Fruit fly (Drosophila melanogaster) whole organism, embryonic: ENCODE data around the gene CG16826.
A peak's percentile ranks its signal among the peaks of the same experiment; 100 is the strongest.

Experiments
- CG10147 ChIP-seq: fragments of 200-800 bp; sonication (Bioruptor generic); optimal IDR thresholded peaks from 2 replicates; lab custom pipeline; 2019; ENCODE audit warnings: missing biosample characterization, mild to moderate bottlenecking, missing genetic modification characterization, moderate library complexity
- CG1024 ChIP-seq: fragments of 200-800 bp; sonication (Bioruptor generic); IDR thresholded peaks from 2 replicates; pipeline ENCODE4 v1.3.6; 2022; ENCODE audit warnings: missing biosample characterization, missing genetic modification characterization
- CG11085 ChIP-seq: fragments of 200-800 bp; sonication (Bioruptor generic); IDR thresholded peaks from 2 replicates; pipeline ENCODE4 v1.3.6; 2022; ENCODE audit warnings: missing biosample characterization, missing genetic modification characterization
- CG12104 ChIP-seq: fragments of 200-800 bp; sonication (Bioruptor generic); optimal IDR thresholded peaks from 3 replicates; lab custom pipeline; 2016; ENCODE audit warnings: missing biosample characterization, missing genetic modification characterization
- CG12236 ChIP-seq: fragments of 200-800 bp; sonication (Bioruptor generic); optimal IDR thresholded peaks from 2 replicates; lab custom pipeline; 2016; ENCODE audit warnings: missing biosample characterization, missing genetic modification characterization
- CG14014 ChIP-seq: fragments of 200-800 bp; sonication (Bioruptor generic); IDR thresholded peaks from 2 replicates; pipeline ENCODE4 v1.3.6; 2022; ENCODE audit warnings: missing biosample characterization, missing genetic modification characterization
- CG1603 ChIP-seq: fragments of 200-800 bp; sonication (Bioruptor generic); optimal IDR thresholded peaks from 2 replicates; lab custom pipeline; 2019; ENCODE audit warnings: missing biosample characterization, mild to moderate bottlenecking, missing genetic modification characterization, moderate library complexity
- CG16863 ChIP-seq: fragments of 200-800 bp; sonication (Bioruptor generic); optimal IDR thresholded peaks from 3 replicates; lab custom pipeline; 2016; ENCODE audit warnings: missing biosample characterization, missing genetic modification characterization
- CG17186 ChIP-seq: fragments of 200-800 bp; sonication (Bioruptor generic); optimal IDR thresholded peaks from 3 replicates; lab custom pipeline; 2017; ENCODE audit warnings: missing biosample characterization, missing genetic modification reagents, missing genetic modification characterization
- CG17802 ChIP-seq: fragments of 200-800 bp; sonication (Bioruptor generic); optimal IDR thresholded peaks from 2 replicates; lab custom pipeline; 2018; ENCODE audit warnings: missing biosample characterization, mild to moderate bottlenecking, missing genetic modification characterization, moderate library complexity
- CG31365 ChIP-seq: fragments of 200-800 bp; sonication (Bioruptor generic); optimal IDR thresholded peaks from 2 replicates; lab custom pipeline; 2018; ENCODE audit warnings: missing biosample characterization, mild to moderate bottlenecking, missing genetic modification characterization
- CG42726 ChIP-seq: fragments of 200-800 bp; sonication (Bioruptor generic); IDR thresholded peaks from 2 replicates; pipeline ENCODE4 v1.3.6; 2022; ENCODE audit warnings: missing biosample characterization, missing genetic modification characterization; ENCODE audit not compliant: partially characterized antibody
- CG5953 ChIP-seq: fragments of 200-800 bp; sonication (Bioruptor generic); IDR thresholded peaks from 2 replicates; pipeline ENCODE4 v1.3.6; 2022; ENCODE audit warnings: missing biosample characterization, missing genetic modification characterization
- CG6654 ChIP-seq: fragments of 200-800 bp; sonication (Bioruptor generic); optimal IDR thresholded peaks from 2 replicates; lab custom pipeline; 2017; ENCODE audit warnings: missing biosample characterization, mild to moderate bottlenecking, missing genetic modification characterization
- CG6791 ChIP-seq: fragments of 200-800 bp; sonication (Bioruptor generic); IDR thresholded peaks from 3 replicates; pipeline ENCODE4 v1.3.6; 2022; ENCODE audit warnings: missing biosample characterization, missing genetic modification characterization; ENCODE audit not compliant: partially characterized antibody
- CG6854 ChIP-seq: fragments of 200-800 bp; sonication (Bioruptor generic); optimal IDR thresholded peaks from 3 replicates; lab custom pipeline; 2017; ENCODE audit warnings: missing biosample characterization, mild to moderate bottlenecking, missing genetic modification characterization
- CG7372 ChIP-seq: fragments of 200-800 bp; sonication (Bioruptor generic); IDR thresholded peaks from 2 replicates; pipeline ENCODE4 v1.3.6; 2022; ENCODE audit warnings: missing biosample characterization, missing genetic modification characterization
- CG8478 ChIP-seq: fragments of >200 bp; optimal IDR thresholded peaks from 2 replicates; lab custom pipeline; 2018
- CG8924 ChIP-seq: fragments of 200-800 bp; optimal IDR thresholded peaks from 3 replicates; lab custom pipeline; 2019; ENCODE audit warnings: missing biosample characterization, mild to moderate bottlenecking, missing genetic modification characterization, moderate library complexity
- CG9727 ChIP-seq: fragments of 200-800 bp; sonication (Bioruptor generic); optimal IDR thresholded peaks from 3 replicates; lab custom pipeline; 2017; ENCODE audit warnings: missing biosample characterization, mild to moderate bottlenecking, missing genetic modification characterization
- Dek ChIP-seq: fragments of 200-800 bp; sonication (Bioruptor generic); optimal IDR thresholded peaks from 3 replicates; lab custom pipeline; 2019; ENCODE audit warnings: missing biosample characterization, mild to moderate bottlenecking, missing genetic modification characterization, moderate library complexity
- Drgx ChIP-seq: fragments of 200-800 bp; sonication (Bioruptor generic); IDR thresholded peaks from 2 replicates; pipeline ENCODE4 v1.3.6; 2022; ENCODE audit warnings: missing biosample characterization, missing genetic modification characterization
- Gsc ChIP-seq: fragments of 200-800 bp; sonication (Bioruptor generic); IDR thresholded peaks from 2 replicates; pipeline ENCODE4 v1.3.6; 2022; ENCODE audit warnings: missing biosample characterization, missing genetic modification characterization
- HLHmδ ChIP-seq: fragments of 200-800 bp; sonication (Bioruptor generic); optimal IDR thresholded peaks from 2 replicates; lab custom pipeline; 2018; ENCODE audit warnings: missing biosample characterization, mild to moderate bottlenecking, missing genetic modification characterization, moderate library complexity
- Lim3 ChIP-seq: fragments of 200-800 bp; sonication (Bioruptor generic); IDR thresholded peaks from 2 replicates; pipeline ENCODE4 v1.3.6; 2022; ENCODE audit warnings: missing biosample characterization, missing genetic modification characterization
- NC2α ChIP-seq: fragments of 200-800 bp; sonication (Bioruptor generic); optimal IDR thresholded peaks from 2 replicates; lab custom pipeline; 2016; ENCODE audit warnings: missing biosample characterization, missing genetic modification characterization
- Rfx ChIP-seq: fragments of 200-800 bp; sonication (Bioruptor generic); IDR thresholded peaks from 2 replicates; pipeline ENCODE4 v1.3.6; 2022; ENCODE audit warnings: missing biosample characterization, missing genetic modification characterization
- Sin3A ChIP-seq: fragments of >200 bp; optimal IDR thresholded peaks from 2 replicates; lab custom pipeline; 2018
- amos ChIP-seq: fragments of 200-800 bp; sonication (Bioruptor generic); IDR thresholded peaks from 2 replicates; pipeline ENCODE4 v1.3.6; 2022; ENCODE audit warnings: missing biosample characterization, missing genetic modification characterization; ENCODE audit not compliant: partially characterized antibody
- ato ChIP-seq: fragments of 200-800 bp; sonication (Bioruptor generic); IDR thresholded peaks from 2 replicates; pipeline ENCODE4 v1.3.6; 2022; ENCODE audit warnings: missing biosample characterization, missing genetic modification characterization; ENCODE audit not compliant: partially characterized antibody
- bcd ChIP-seq: fragments of 200-800 bp; sonication (Bioruptor generic); optimal IDR thresholded peaks from 2 replicates; lab custom pipeline; 2017; ENCODE audit warnings: missing biosample characterization, mild to moderate bottlenecking, missing genetic modification characterization
- caup ChIP-seq: fragments of 200-800 bp; sonication (Bioruptor generic); optimal IDR thresholded peaks from 3 replicates; lab custom pipeline; 2017; ENCODE audit warnings: missing biosample characterization, mild to moderate bottlenecking, missing genetic modification characterization, moderate library complexity; ENCODE audit not compliant: severe bottlenecking
- chm ChIP-seq: fragments of 200-800 bp; sonication (Bioruptor generic); IDR thresholded peaks from 2 replicates; pipeline ENCODE4 v1.3.6; 2022; ENCODE audit warnings: missing biosample characterization, missing genetic modification characterization
- chn ChIP-seq: fragments of 200-800 bp; sonication (Bioruptor generic); optimal IDR thresholded peaks from 2 replicates; lab custom pipeline; 2016; ENCODE audit warnings: missing biosample characterization, missing genetic modification characterization
- esg ChIP-seq: fragments of 200-800 bp; sonication (Bioruptor generic); conservative IDR thresholded peaks from 2 replicates; pipeline ENCODE4 v1.3.6; 2022; ENCODE audit warnings: missing biosample characterization, missing genetic modification characterization
- ewg ChIP-seq: fragments of 200-800 bp; sonication (Bioruptor generic); optimal IDR thresholded peaks from 3 replicates; lab custom pipeline; 2017; ENCODE audit warnings: mild to moderate bottlenecking, missing biosample characterization, missing genetic modification reagents, missing genetic modification characterization
- fd64A ChIP-seq: fragments of 200-800 bp; sonication (Bioruptor generic); optimal IDR thresholded peaks from 3 replicates; lab custom pipeline; 2018; ENCODE audit warnings: missing biosample characterization, mild to moderate bottlenecking, missing genetic modification characterization
- gcm2 ChIP-seq: fragments of 200-800 bp; sonication (Bioruptor generic); optimal IDR thresholded peaks from 2 replicates; lab custom pipeline; 2016; ENCODE audit warnings: missing biosample characterization, missing genetic modification characterization
- gsb-n ChIP-seq: fragments of 200-800 bp; sonication (Bioruptor generic); optimal IDR thresholded peaks from 3 replicates; lab custom pipeline; 2018; ENCODE audit warnings: missing biosample characterization, mild to moderate bottlenecking, missing genetic modification characterization
- hb ChIP-seq: fragments of 200-800 bp; sonication (Bioruptor generic); IDR thresholded peaks from 3 replicates; pipeline ENCODE4 v1.3.6; 2022; ENCODE audit warnings: missing biosample characterization, missing genetic modification characterization; ENCODE audit not compliant: partially characterized antibody
- mld ChIP-seq: fragments of 200-800 bp; sonication (Bioruptor generic); IDR thresholded peaks from 3 replicates; pipeline ENCODE4 v1.3.6; 2022; ENCODE audit warnings: missing biosample characterization, missing genetic modification characterization; ENCODE audit not compliant: partially characterized antibody
- nerfin-2 ChIP-seq: fragments of 200-800 bp; sonication (Bioruptor generic); IDR thresholded peaks from 2 replicates; pipeline ENCODE4 v1.3.6; 2022; ENCODE audit warnings: missing biosample characterization, missing genetic modification characterization; ENCODE audit not compliant: partially characterized antibody
- pros ChIP-seq: fragments of 200-800 bp; sonication (Bioruptor generic); optimal IDR thresholded peaks from 3 replicates; lab custom pipeline; 2019; ENCODE audit warnings: missing biosample characterization, mild to moderate bottlenecking, missing genetic modification characterization, moderate library complexity
- pzg ChIP-seq: fragments of 200-800 bp; sonication (Bioruptor generic); optimal IDR thresholded peaks from 3 replicates; lab custom pipeline; 2018; ENCODE audit warnings: missing biosample characterization, mild to moderate bottlenecking, missing genetic modification characterization, moderate library complexity
- sob ChIP-seq: fragments of 200-800 bp; sonication (Bioruptor generic); IDR thresholded peaks from 2 replicates; pipeline ENCODE4 v1.3.6; 2022; ENCODE audit warnings: missing biosample characterization, missing genetic modification characterization
- stc ChIP-seq: fragments of 200-800 bp; sonication (Bioruptor generic); IDR thresholded peaks from 2 replicates; pipeline ENCODE4 v1.3.6; 2022; ENCODE audit warnings: missing biosample characterization, missing genetic modification characterization
- tna ChIP-seq: fragments of 200-800 bp; sonication (Bioruptor generic); IDR thresholded peaks from 2 replicates; pipeline ENCODE4 v1.3.6; 2022; ENCODE audit warnings: missing biosample characterization, missing genetic modification characterization; ENCODE audit not compliant: partially characterized antibody
- unc-4 ChIP-seq: fragments of 200-800 bp; sonication (Bioruptor generic); IDR thresholded peaks from 2 replicates; pipeline ENCODE4 v1.3.6; 2022; ENCODE audit warnings: missing biosample characterization, missing genetic modification characterization; ENCODE audit not compliant: partially characterized antibody

The CG16826 gene

dm6 chr2L:13373435-13374242 is 26.1 kb downstream of the CG16826 start, which contains the start of the genes Bdp1 and CG6565 (continued):
- peak; percentile 98 for TF ChIP-seq bcd
- peak; percentile 93 for TF ChIP-seq CG11085 (GFP tag; lab: Robert Waterston, UW)
- TF ChIP-seq nerfin-2 (GFP tag; lab: Robert Waterston, UW): no peak
- no peak for TF ChIP-seq tna (GFP tag; lab: Robert Waterston, UW)
- TF ChIP-seq CG9727 (GFP tag; lab: Kevin White, UChicago): peak; percentile 99
- TF ChIP-seq HLHmδ: no peak
- no peak for TF ChIP-seq CG8478 (lab: Kevin White, UChicago)
- TF ChIP-seq ato (GFP tag; lab: Robert Waterston, UW): no peak
- TF ChIP-seq CG6654 (GFP tag; lab: Kevin White, UChicago): peak; percentile 90
- peak; percentile 83 for TF ChIP-seq stc (GFP tag; lab: Robert Waterston, UW)
- peak; percentile 92 for TF ChIP-seq Drgx (GFP tag; lab: Robert Waterston, UW)
- TF ChIP-seq CG8924: peak; percentile 95
- peak; percentile 93 for TF ChIP-seq CG10147
- TF ChIP-seq chn (GFP tag; lab: Kevin White, UChicago): peak; percentile 99
- TF ChIP-seq CG31365 (tag; lab: Kevin White, UChicago): peak; percentile 31
- TF ChIP-seq unc-4 (GFP tag; lab: Robert Waterston, UW): no peak
- TF ChIP-seq amos: 0 out of 2 replicates have a peak, but pooled peaks have one; percentile 10
- TF ChIP-seq fd64A (GFP tag; lab: Kevin White, UChicago): peak; percentile 70
- TF ChIP-seq pros (GFP tag; lab: Kevin White, UChicago): peak; percentile 45
- TF ChIP-seq CG12236: peak; percentile 97
- peak; percentile 84 for TF ChIP-seq Lim3
- peak; percentile 91 for TF ChIP-seq Sin3A
- TF ChIP-seq CG16863 (GFP tag; lab: Kevin White, UChicago): peak; percentile 98
- peak; percentile 67 for TF ChIP-seq CG1603 (tag; lab: Kevin White, UChicago)
- TF ChIP-seq CG1024: peak; percentile 76
- peak; percentile 96 for TF ChIP-seq Rfx (GFP tag; lab: Robert Waterston, UW)
- TF ChIP-seq esg (GFP tag; lab: Robert Waterston, UW): peak; percentile 97
- no peak for TF ChIP-seq CG6791 (GFP tag; lab: Robert Waterston, UW)
- peak; percentile 97 for TF ChIP-seq sob
- TF ChIP-seq caup (GFP tag; lab: Kevin White, UChicago): peak; percentile 95
- TF ChIP-seq CG14014 (GFP tag; lab: Robert Waterston, UW): peak; percentile 95
- peak; percentile 86 for TF ChIP-seq CG17186 (GFP tag; lab: Kevin White, UChicago)
- TF ChIP-seq CG6854: peak; percentile 88
- no peak for TF ChIP-seq hb (GFP tag; lab: Robert Waterston, UW)
- TF ChIP-seq CG17802 (tag; lab: Kevin White, UChicago): peak; percentile 87
- TF ChIP-seq CG42726: no peak
- TF ChIP-seq gcm2: peak; percentile 97
- TF ChIP-seq ewg (GFP tag; lab: Kevin White, UChicago): peak; percentile 97
- peak; percentile 95 for TF ChIP-seq Gsc (GFP tag; lab: Robert Waterston, UW)
- TF ChIP-seq NC2α (GFP tag; lab: Kevin White, UChicago): peak; percentile 95
- peak; percentile 96 for TF ChIP-seq CG7372 (GFP tag; lab: Robert Waterston, UW)
- peak; percentile 96 for TF ChIP-seq Dek (tag; lab: Kevin White, UChicago)
- TF ChIP-seq CG12104: peak; percentile 98
- peak; percentile 76; the same call in 1 of the 2 replicates for TF ChIP-seq CG5953 (GFP tag; lab: Robert Waterston, UW)
- TF ChIP-seq pzg (GFP tag; lab: Kevin White, UChicago): peak; percentile 49
- TF ChIP-seq mld (GFP tag; lab: Robert Waterston, UW): no peak
- peak; percentile 91 for TF ChIP-seq chm (GFP tag; lab: Robert Waterston, UW)
- TF ChIP-seq gsb-n: peak; percentile 96
